Fruit fly (Drosophila melanogaster) whole organism, adult: Measurements from ENCODE around the gene SkpD.

Experiments
- CG11617 ChIP-seq: fragments of 200-800 bp; sonication (Bioruptor generic); optimal IDR thresholded peaks from 2 replicates; lab custom pipeline; 2017; ENCODE audit warnings: mild to moderate bottlenecking, missing biosample characterization, missing genetic modification reagents, missing genetic modification characterization
- CG12768 ChIP-seq: fragments of 200-800 bp; sonication (Bioruptor generic); optimal IDR thresholded peaks from 2 replicates; lab custom pipeline; 2017; ENCODE audit warnings: missing biosample characterization, missing genetic modification characterization, mild to moderate bottlenecking, moderate library complexity, missing genetic modification reagents
- CG14711 ChIP-seq: fragments of 200-800 bp; sonication (Bioruptor generic); optimal IDR thresholded peaks from 2 replicates; lab custom pipeline; 2018; ENCODE audit warnings: missing biosample characterization, mild to moderate bottlenecking, missing genetic modification characterization, moderate library complexity
- CG1620 ChIP-seq: fragments of 200-800 bp; sonication (Bioruptor generic); optimal IDR thresholded peaks from 2 replicates; lab custom pipeline; 2016; ENCODE audit warnings: missing biosample characterization, missing genetic modification characterization
- CG33017 ChIP-seq: fragments of 200-800 bp; sonication (Bioruptor generic); optimal IDR thresholded peaks from 2 replicates; lab custom pipeline; 2018; ENCODE audit warnings: missing biosample characterization, mild to moderate bottlenecking, missing genetic modification characterization, moderate library complexity
- CG5204 ChIP-seq: fragments of 200-800 bp; sonication (Bioruptor generic); optimal IDR thresholded peaks from 2 replicates; lab custom pipeline; 2016; ENCODE audit warnings: missing biosample characterization, missing genetic modification characterization
- CG7045 ChIP-seq: fragments of 200-800 bp; sonication (Bioruptor generic); optimal IDR thresholded peaks from 2 replicates; lab custom pipeline; 2017; ENCODE audit warnings: missing biosample characterization, mild to moderate bottlenecking, missing genetic modification characterization
- CG7101 ChIP-seq: fragments of 200-800 bp; sonication (Bioruptor generic); optimal IDR thresholded peaks from 2 replicates; lab custom pipeline; 2018; ENCODE audit warnings: missing biosample characterization, mild to moderate bottlenecking, missing genetic modification characterization, moderate library complexity
- Clk ChIP-seq: fragments of 200-800 bp; sonication (Bioruptor generic); optimal IDR thresholded peaks from 2 replicates; lab custom pipeline; 2017; ENCODE audit warnings: missing biosample characterization, missing genetic modification characterization
- Crg-1 ChIP-seq: fragments of 200-800 bp; sonication (Bioruptor generic); optimal IDR thresholded peaks from 2 replicates; lab custom pipeline; 2016; ENCODE audit warnings: missing biosample characterization, missing genetic modification characterization
- Hr96 ChIP-seq: fragments of 200-800 bp; sonication (Bioruptor generic); optimal IDR thresholded peaks from 2 replicates; lab custom pipeline; 2016; ENCODE audit warnings: missing biosample characterization, missing genetic modification characterization
- Mnt ChIP-seq: fragments of 200-800 bp; sonication (Bioruptor generic); optimal IDR thresholded peaks from 2 replicates; lab custom pipeline; 2016; ENCODE audit warnings: missing biosample characterization, mild to moderate bottlenecking, missing genetic modification characterization
- bab1 ChIP-seq: fragments of 200-800 bp; sonication (Bioruptor generic); optimal IDR thresholded peaks from 3 replicates; lab custom pipeline; 2019; ENCODE audit warnings: missing biosample characterization, mild to moderate bottlenecking, missing genetic modification characterization, moderate library complexity
- cic ChIP-seq: fragments of 200-800 bp; sonication (Bioruptor generic); optimal IDR thresholded peaks from 2 replicates; lab custom pipeline; 2017; ENCODE audit warnings: missing biosample characterization, mild to moderate bottlenecking, missing genetic modification characterization, moderate library complexity
- cnc ChIP-seq, 2 experiments: fragments of >200 bp; optimal IDR thresholded peaks; 2 replicates each; lab custom pipeline; 2017
- kay ChIP-seq: fragments of 200-800 bp; sonication (Bioruptor generic); peaks from one replicate; lab custom pipeline; 2016; ENCODE audit warnings: missing biosample characterization, missing genetic modification characterization, borderline replicate concordance
- ovo ChIP-seq: fragments of 200-800 bp; sonication (Bioruptor generic); optimal IDR thresholded peaks from 2 replicates; lab custom pipeline; 2016; ENCODE audit warnings: missing biosample characterization, missing genetic modification characterization
- pad ChIP-seq: fragments of 200-800 bp; sonication (Bioruptor generic); optimal IDR thresholded peaks from 3 replicates; lab custom pipeline; 2017; ENCODE audit warnings: missing biosample characterization, missing genetic modification characterization, mild to moderate bottlenecking, moderate library complexity, missing genetic modification reagents
- tj ChIP-seq: fragments of 200-800 bp; sonication (Bioruptor generic); optimal IDR thresholded peaks from 3 replicates; lab custom pipeline; 2017; ENCODE audit warnings: missing biosample characterization, mild to moderate bottlenecking, missing genetic modification characterization, moderate library complexity
- toe ChIP-seq: fragments of 200-800 bp; sonication (Bioruptor generic); optimal IDR thresholded peaks from 2 replicates; lab custom pipeline; 2016; ENCODE audit warnings: missing biosample characterization, missing genetic modification characterization

SkpD gene

DNA sequence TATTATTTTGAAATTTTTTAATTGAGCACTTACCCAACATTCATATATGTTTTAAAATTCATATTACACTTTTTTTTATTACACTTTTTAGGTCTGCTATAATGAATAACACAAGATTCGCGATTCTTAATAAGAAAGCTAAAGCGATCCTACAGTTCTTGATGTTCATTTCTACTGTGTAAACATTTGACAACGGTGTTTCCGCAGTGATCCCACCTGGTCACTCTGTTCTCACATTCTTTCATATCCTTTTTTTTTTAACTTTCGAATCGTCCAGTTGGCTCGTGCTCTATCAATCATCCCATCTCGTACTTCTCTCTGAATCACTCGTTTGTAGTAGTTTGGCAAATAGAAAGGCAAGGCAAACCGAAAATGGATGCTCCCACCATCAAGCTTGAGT lies at the start of gene SkpD:
Gene SkpD, plus strand, starts transcription at position 301 of the 400 bp plus-strand sequence.
- no peak for TF ChIP-seq toe
- TF ChIP-seq cnc (optimal IDR thresholded peaks at IDR 0.05; lab: Kevin White, UChicago): no peak
- no peak for TF ChIP-seq kay (GFP tag; lab: Kevin White, UChicago)
- TF ChIP-seq Crg-1 (GFP tag; lab: Kevin White, UChicago): no peak
- no peak for TF ChIP-seq Mnt (GFP tag; lab: Kevin White, UChicago)
- TF ChIP-seq pad (GFP tag; lab: Kevin White, UChicago): no peak
- no peak for TF ChIP-seq bab1
- TF ChIP-seq CG5204 (GFP tag; lab: Kevin White, UChicago): no peak
- TF ChIP-seq CG11617 (GFP tag; lab: Kevin White, UChicago): no peak
- no peak for TF ChIP-seq cic (GFP tag; lab: Kevin White, UChicago)
- TF ChIP-seq CG33017: no peak
- no peak for TF ChIP-seq CG14711
- TF ChIP-seq Clk (GFP tag; lab: Kevin White, UChicago): no peak
- no peak for TF ChIP-seq CG7045
- no peak for TF ChIP-seq CG1620
- no peak for TF ChIP-seq tj (GFP tag; lab: Kevin White, UChicago)

- TF ChIP-seq CG11617 (GFP tag; lab: Kevin White, UChicago): no peak
- TF ChIP-seq Crg-1 (GFP tag; lab: Kevin White, UChicago): no peak
- TF ChIP-seq Clk (GFP tag; lab: Kevin White, UChicago): no peak
- no peak for TF ChIP-seq tj (GFP tag; lab: Kevin White, UChicago)
- no peak for TF ChIP-seq CG7101
- no peak for TF ChIP-seq toe
- no peak for TF ChIP-seq pad (GFP tag; lab: Kevin White, UChicago)
- TF ChIP-seq ovo (GFP tag; lab: Kevin White, UChicago): no peak
- no peak for TF ChIP-seq CG1620
- TF ChIP-seq cnc (optimal IDR thresholded peaks at IDR 0.05; lab: Kevin White, UChicago): no peak
Observed at dm6 chrX:19763440-19764002, 49.0 kb upstream of the SkpD start.

DNA sequence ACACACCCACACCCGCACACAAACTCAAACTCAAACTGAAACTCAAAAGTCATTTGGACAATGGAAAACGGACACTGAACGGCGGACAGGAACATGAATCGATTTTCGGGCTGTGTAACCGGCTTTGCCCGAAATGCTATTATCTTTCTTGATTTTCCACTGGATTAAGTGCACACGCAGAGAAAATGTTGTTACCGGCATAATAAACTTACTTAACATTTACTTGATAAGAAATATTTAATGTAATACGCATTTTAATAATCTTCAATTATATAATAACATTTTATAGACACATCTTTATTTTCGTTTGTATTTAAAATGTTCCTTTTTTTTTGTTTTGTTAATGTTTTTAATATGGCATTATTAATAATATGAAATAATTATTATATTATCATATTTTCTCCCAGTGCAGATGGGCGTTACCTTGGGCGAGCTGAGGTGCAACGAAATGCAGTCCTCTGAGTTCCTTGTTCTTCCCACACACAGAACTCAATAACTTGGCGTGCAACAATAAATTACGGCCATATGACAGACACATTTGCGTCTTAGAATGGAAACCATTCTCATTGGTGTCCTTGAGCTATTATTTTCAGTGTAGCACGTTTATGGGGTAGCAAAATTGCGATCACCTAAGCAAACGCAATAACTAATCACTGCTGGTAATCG lies 47.6 kb upstream of the SkpD start, which contains the start of gene CG12702:
Gene CG12702, minus strand, starts transcription at position 51 of the 666 bp plus-strand sequence.
- no peak for TF ChIP-seq CG7101
- TF ChIP-seq bab1: no peak
- TF ChIP-seq CG1620: no peak
- TF ChIP-seq ovo (GFP tag; lab: Kevin White, UChicago): no peak
- TF ChIP-seq Mnt (GFP tag; lab: Kevin White, UChicago): no peak
- TF ChIP-seq CG5204 (GFP tag; lab: Kevin White, UChicago): no peak
- no peak for TF ChIP-seq pad (GFP tag; lab: Kevin White, UChicago)
- TF ChIP-seq Clk (GFP tag; lab: Kevin White, UChicago): no peak
- no peak for TF ChIP-seq CG14711
- TF ChIP-seq cnc (optimal IDR thresholded peaks at IDR 0.05; lab: Kevin White, UChicago): no peak
- no peak for TF ChIP-seq CG12768
- no peak for TF ChIP-seq Hr96
- TF ChIP-seq cic (GFP tag; lab: Kevin White, UChicago): no peak
- no peak for TF ChIP-seq kay (GFP tag; lab: Kevin White, UChicago)
- TF ChIP-seq CG11617 (GFP tag; lab: Kevin White, UChicago): no peak
- no peak for TF ChIP-seq toe
- no peak for TF ChIP-seq CG7045

DNA sequence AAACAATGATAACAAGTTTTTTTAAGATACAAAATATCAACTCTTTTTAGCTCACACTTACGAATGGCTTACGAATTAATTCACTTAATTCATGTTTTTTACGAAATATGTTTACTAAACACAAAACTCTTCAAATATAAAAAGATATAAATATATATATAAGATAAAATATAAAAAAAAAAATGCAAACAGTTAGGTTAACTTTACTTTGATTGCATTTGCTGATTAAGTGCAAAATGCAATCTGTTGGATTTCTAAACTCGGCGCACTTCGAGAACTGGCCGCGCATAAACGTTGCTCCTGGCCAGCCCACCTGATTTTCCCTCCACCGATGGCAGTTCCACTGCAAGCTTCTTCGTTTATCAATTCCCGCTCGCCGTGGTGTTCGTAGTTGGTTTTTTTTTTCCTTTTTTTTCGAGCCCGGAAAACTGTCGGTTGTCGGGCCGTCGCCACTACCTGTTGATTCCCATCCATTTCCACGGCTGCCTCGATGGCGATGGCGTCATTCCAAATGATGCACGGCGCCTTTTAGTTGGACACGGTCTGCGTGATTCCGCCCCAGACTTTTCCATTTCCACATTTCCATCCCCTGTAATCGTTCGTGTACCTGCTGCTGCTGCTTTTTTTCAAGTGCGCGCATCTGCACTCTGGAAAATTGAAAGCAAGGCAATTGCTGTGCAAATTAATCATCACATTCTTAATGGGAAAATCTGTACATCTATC lies 46.9 kb upstream of the SkpD start:
- no peak for TF ChIP-seq Hr96
- TF ChIP-seq CG33017: no peak
- TF ChIP-seq bab1: no peak
- no peak for TF ChIP-seq toe

dm6 chrX:19769821-19770519 lies 42.6 kb upstream of the SkpD start:
- TF ChIP-seq CG7045 (no peak), CG5204 (GFP tag; lab: Kevin White, UChicago) (no peak), cic (GFP tag; lab: Kevin White, UChicago) (no peak), ovo (GFP tag; lab: Kevin White, UChicago) (no peak), CG7101 (no peak)

- no peak for TF ChIP-seq CG33017
- no peak for TF ChIP-seq CG5204 (GFP tag; lab: Kevin White, UChicago)
- TF ChIP-seq CG7045: no peak
- no peak for TF ChIP-seq bab1
- TF ChIP-seq Crg-1 (GFP tag; lab: Kevin White, UChicago): no peak
- no peak for TF ChIP-seq ovo (GFP tag; lab: Kevin White, UChicago)
- no peak for TF ChIP-seq pad (GFP tag; lab: Kevin White, UChicago)
- TF ChIP-seq CG7101: no peak
- TF ChIP-seq CG1620: no peak
- TF ChIP-seq Clk (GFP tag; lab: Kevin White, UChicago): no peak
- no peak for TF ChIP-seq CG12768
- no peak for TF ChIP-seq Mnt (GFP tag; lab: Kevin White, UChicago)
- TF ChIP-seq Hr96: no peak
- TF ChIP-seq toe: no peak
- no peak for TF ChIP-seq CG14711
- TF ChIP-seq cnc (optimal IDR thresholded peaks at IDR 0.05; lab: Kevin White, UChicago): no peak
- no peak for TF ChIP-seq CG11617 (GFP tag; lab: Kevin White, UChicago)
- no peak for TF ChIP-seq tj (GFP tag; lab: Kevin White, UChicago)
- TF ChIP-seq cic (GFP tag; lab: Kevin White, UChicago): no peak
Observed at dm6 chrX:19772002-19772622, 40.4 kb upstream of the SkpD start.
